Worm (Caenorhabditis elegans) whole organism, mixed stage, embryonic: Measurements from ENCODE around the gene faxc-2.

Experiments
- M03D4.4 ChIP-seq: sonication (generic microtip); optimal IDR thresholded peaks from 2 replicates; lab custom pipeline; 2017; ENCODE audit warnings: mild to moderate bottlenecking, missing genetic modification characterization, missing compliant biosample characterization
- bed-3 ChIP-seq: fragments of 200-800 bp; sonication (Bioruptor generic); optimal IDR thresholded peaks from 3 replicates; lab custom pipeline; 2018; ENCODE audit warnings: mild to moderate bottlenecking, missing genetic modification characterization, moderate library complexity, missing compliant biosample characterization
- blmp-1 ChIP-seq: fragments of 150-350 bp; optimal IDR thresholded peaks from 2 replicates; lab custom pipeline; 2014; ENCODE audit warnings: missing biosample characterization, missing genetic modification characterization
- ceh-39 ChIP-seq: fragments of 150-350 bp; optimal IDR thresholded peaks from 2 replicates; lab custom pipeline; 2014; ENCODE audit warnings: missing biosample characterization, missing genetic modification characterization
- ceh-43 ChIP-seq: fragments of 200-800 bp; sonication (Bioruptor generic); optimal IDR thresholded peaks from 2 replicates; lab custom pipeline; 2018; ENCODE audit warnings: mild to moderate bottlenecking, missing genetic modification characterization, moderate library complexity, missing compliant biosample characterization
- ceh-83 ChIP-seq: fragments of 200-800 bp; sonication (Bioruptor generic); optimal IDR thresholded peaks from 2 replicates; lab custom pipeline; 2018; ENCODE audit warnings: mild to moderate bottlenecking, missing genetic modification characterization, missing compliant biosample characterization
- ces-1 ChIP-seq: fragments of 150-350 bp; optimal IDR thresholded peaks from 2 replicates; lab custom pipeline; 2014; ENCODE audit warnings: missing biosample characterization, missing genetic modification reagents, missing genetic modification characterization
- cnd-1 ChIP-seq: fragments of 200-800 bp; sonication (Bioruptor generic); optimal IDR thresholded peaks from 2 replicates; lab custom pipeline; 2018; ENCODE audit warnings: mild to moderate bottlenecking, missing genetic modification characterization, missing compliant biosample characterization
- drap-1 ChIP-seq: fragments of 200-800 bp; sonication (Bioruptor generic); optimal IDR thresholded peaks from 3 replicates; lab custom pipeline; 2018; ENCODE audit warnings: mild to moderate bottlenecking, missing genetic modification characterization, missing compliant biosample characterization
- elt-1 ChIP-seq: sonication (generic microtip); optimal IDR thresholded peaks from 2 replicates; lab custom pipeline; 2017; ENCODE audit warnings: missing genetic modification characterization, mild to moderate bottlenecking, missing compliant biosample characterization, antibody characterized with exemption, moderate library complexity, borderline replicate concordance; ENCODE audit not compliant: insufficient read depth
- elt-3 ChIP-seq: fragments of 150-350 bp; optimal IDR thresholded peaks from 2 replicates; lab custom pipeline; 2014; ENCODE audit warnings: missing biosample characterization, missing genetic modification characterization
- flh-1 ChIP-seq: fragments of 200-800 bp; sonication (Bioruptor generic); optimal IDR thresholded peaks from 2 replicates; lab custom pipeline; 2018; ENCODE audit warnings: mild to moderate bottlenecking, missing genetic modification characterization, moderate library complexity, missing compliant biosample characterization
- ham-2 ChIP-seq: fragments of 200-800 bp; sonication (Bioruptor generic); optimal IDR thresholded peaks from 2 replicates; lab custom pipeline; 2018; ENCODE audit warnings: mild to moderate bottlenecking, missing genetic modification characterization, missing compliant biosample characterization
- hlh-1 ChIP-seq: fragments of 150-350 bp; optimal IDR thresholded peaks from 2 replicates; lab custom pipeline; 2014; ENCODE audit warnings: missing biosample characterization, missing genetic modification reagents, missing genetic modification characterization
- lin-13 ChIP-seq: fragments of 150-350 bp; optimal IDR thresholded peaks from 2 replicates; lab custom pipeline; 2014; ENCODE audit warnings: missing biosample characterization, missing genetic modification characterization
- lin-32 ChIP-seq: fragments of 200-800 bp; sonication (Bioruptor generic); optimal IDR thresholded peaks from 2 replicates; lab custom pipeline; 2018; ENCODE audit warnings: mild to moderate bottlenecking, missing genetic modification characterization, missing compliant biosample characterization
- lsy-2 ChIP-seq: fragments of 150-350 bp; optimal IDR thresholded peaks from 2 replicates; lab custom pipeline; 2014; ENCODE audit warnings: missing biosample characterization, missing genetic modification characterization
- mab-5 ChIP-seq: fragments of 150-350 bp; optimal IDR thresholded peaks from 2 replicates; lab custom pipeline; 2014; ENCODE audit warnings: missing biosample characterization, missing genetic modification characterization
- mep-1 ChIP-seq: fragments of 150-350 bp; optimal IDR thresholded peaks from 2 replicates; lab custom pipeline; 2017; ENCODE audit warnings: missing biosample characterization, missing genetic modification reagents, missing genetic modification characterization, inconsistent platforms
- mls-2 ChIP-seq: sonication (generic microtip); optimal IDR thresholded peaks from 2 replicates; lab custom pipeline; 2016; ENCODE audit warnings: mild to moderate bottlenecking, missing genetic modification characterization, moderate library complexity, missing compliant biosample characterization
- nhr-12 ChIP-seq: fragments of 150-350 bp; optimal IDR thresholded peaks from 2 replicates; lab custom pipeline; 2014; ENCODE audit warnings: missing biosample characterization, missing genetic modification characterization
- nhr-2 ChIP-seq: fragments of 150-350 bp; optimal IDR thresholded peaks from 2 replicates; lab custom pipeline; 2014; ENCODE audit warnings: missing biosample characterization, missing genetic modification characterization
- nhr-237 ChIP-seq: fragments of 150-350 bp; optimal IDR thresholded peaks from 2 replicates; lab custom pipeline; 2014; ENCODE audit warnings: missing biosample characterization, missing genetic modification characterization
- nhr-28 ChIP-seq: fragments of 150-350 bp; optimal IDR thresholded peaks from 2 replicates; lab custom pipeline; 2014; ENCODE audit warnings: missing biosample characterization, missing genetic modification characterization
- nhr-76 ChIP-seq: sonication (generic microtip); optimal IDR thresholded peaks from 2 replicates; lab custom pipeline; 2017; ENCODE audit warnings: missing biosample characterization, missing genetic modification characterization
- pha-4 ChIP-seq: fragments of 150-350 bp; optimal IDR thresholded peaks from 2 replicates; lab custom pipeline; 2018; ENCODE audit warnings: missing biosample characterization, missing genetic modification reagents, missing genetic modification characterization
- sem-2 ChIP-seq: fragments of 200-800 bp; sonication (Bioruptor generic); optimal IDR thresholded peaks from 2 replicates; lab custom pipeline; 2018; ENCODE audit warnings: mild to moderate bottlenecking, missing genetic modification characterization, missing compliant biosample characterization
- snpc-4 ChIP-seq: fragments of 150-350 bp; optimal IDR thresholded peaks from 2 replicates; lab custom pipeline; 2014; ENCODE audit warnings: missing biosample characterization, missing genetic modification characterization
- sptf-1 ChIP-seq: sonication (generic microtip); optimal IDR thresholded peaks from 2 replicates; lab custom pipeline; 2017; ENCODE audit warnings: mild to moderate bottlenecking, missing genetic modification characterization, moderate library complexity, missing compliant biosample characterization
- tbx-8 ChIP-seq: fragments of 200-800 bp; sonication (Bioruptor generic); optimal IDR thresholded peaks from 2 replicates; lab custom pipeline; 2018; ENCODE audit warnings: mild to moderate bottlenecking, missing genetic modification characterization, moderate library complexity, missing compliant biosample characterization
- unc-120 ChIP-seq: sonication (generic microtip); optimal IDR thresholded peaks from 2 replicates; lab custom pipeline; 2017; ENCODE audit warnings: missing genetic modification characterization, missing compliant biosample characterization; ENCODE audit not compliant: poor library complexity, severe bottlenecking
- unc-39 ChIP-seq: fragments of 150-350 bp; optimal IDR thresholded peaks from 2 replicates; lab custom pipeline; 2014; ENCODE audit warnings: missing biosample characterization, missing genetic modification characterization
- unc-62 ChIP-seq: fragments of 150-350 bp; optimal IDR thresholded peaks from 2 replicates; lab custom pipeline; 2014; ENCODE audit warnings: missing biosample characterization, missing genetic modification reagents, missing genetic modification characterization
- zip-8 ChIP-seq: fragments of 150-350 bp; optimal IDR thresholded peaks from 2 replicates; lab custom pipeline; 2014; ENCODE audit warnings: missing biosample characterization, missing genetic modification characterization
- ztf-11 ChIP-seq: fragments of 150-350 bp; optimal IDR thresholded peaks from 2 replicates; lab custom pipeline; 2014; ENCODE audit warnings: missing biosample characterization, missing genetic modification characterization

Gene faxc-2

ce11 chrII:13333103-13333764 is 24.1 kb downstream of the faxc-2 start:
- TF ChIP-seq ces-1 (GFP tag; lab: Kevin White, UChicago) (peak; percentile 85), mls-2 (no peak), nhr-28 (no peak), lin-32 (no peak), ztf-11 (tag; lab: Kevin White, UChicago) (no peak)

ce11 chrII:13334966-13335698 is 26.0 kb downstream of the faxc-2 start:
- TF ChIP-seq ham-2 (GFP tag; lab: Kevin White, UChicago) = peak; percentile 98
- peak; percentile 37 for TF ChIP-seq sem-2 (GFP tag; lab: Kevin White, UChicago)
- TF ChIP-seq bed-3 = no peak
- peak; percentile 11 for TF ChIP-seq ceh-83 (GFP tag; lab: Kevin White, UChicago)
- TF ChIP-seq zip-8 (tag; lab: Kevin White, UChicago) = no peak
- no peak for TF ChIP-seq flh-1 (GFP tag; lab: Kevin White, UChicago)
- TF ChIP-seq lsy-2 = peak; percentile 61
- peak; percentile 60 for TF ChIP-seq cnd-1 (tag; lab: Kevin White, UChicago)
- peak; percentile 2 for TF ChIP-seq ceh-39 (tag; lab: Kevin White, UChicago)
- TF ChIP-seq M03D4.4 (tag; lab: Kevin White, UChicago) = peak; percentile 75
- no peak for TF ChIP-seq ceh-43 (GFP tag; lab: Kevin White, UChicago)
- TF ChIP-seq ces-1 (GFP tag; lab: Kevin White, UChicago) = peak; percentile 63
- TF ChIP-seq blmp-1 (tag; lab: Kevin White, UChicago) = no peak
- no peak for TF ChIP-seq mab-5 (tag; lab: Kevin White, UChicago)
- peak; percentile 61 for TF ChIP-seq nhr-2 (tag; lab: Kevin White, UChicago)
- TF ChIP-seq pha-4 (tag; lab: Kevin White, UChicago) = peak; percentile 50
- no peak for TF ChIP-seq elt-1 (tag; lab: Kevin White, UChicago)
- TF ChIP-seq snpc-4 = no peak
- TF ChIP-seq sptf-1 (tag; lab: Kevin White, UChicago) = peak; percentile 81
- TF ChIP-seq nhr-12 (tag; lab: Kevin White, UChicago) = no peak
- TF ChIP-seq mls-2 = peak; percentile 69
- peak; percentile 87 for TF ChIP-seq drap-1 (GFP tag; lab: Kevin White, UChicago)
- peak; percentile 66 for TF ChIP-seq mep-1
- peak; percentile 94 for TF ChIP-seq unc-120 (tag; lab: Kevin White, UChicago)
- TF ChIP-seq tbx-8 (GFP tag; lab: Kevin White, UChicago) = no peak
- peak; percentile 92 for TF ChIP-seq ztf-11 (tag; lab: Kevin White, UChicago)
- TF ChIP-seq lin-32 = peak; percentile 63
- peak; percentile 65 for TF ChIP-seq lin-13 (tag; lab: Kevin White, UChicago)
- TF ChIP-seq nhr-28 = no peak
- TF ChIP-seq hlh-1 (tag; lab: Kevin White, UChicago) = peak; percentile 30
- TF ChIP-seq elt-3 (tag; lab: Kevin White, UChicago) = no peak
- peak; percentile 47 for TF ChIP-seq nhr-237 (tag; lab: Kevin White, UChicago)
- peak; percentile 20 for TF ChIP-seq unc-39 (tag; lab: Kevin White, UChicago)
- TF ChIP-seq nhr-76 (tag; lab: Kevin White, UChicago) = no peak
- TF ChIP-seq unc-62 (GFP tag; lab: Kevin White, UChicago) = peak; percentile 56

DNA sequence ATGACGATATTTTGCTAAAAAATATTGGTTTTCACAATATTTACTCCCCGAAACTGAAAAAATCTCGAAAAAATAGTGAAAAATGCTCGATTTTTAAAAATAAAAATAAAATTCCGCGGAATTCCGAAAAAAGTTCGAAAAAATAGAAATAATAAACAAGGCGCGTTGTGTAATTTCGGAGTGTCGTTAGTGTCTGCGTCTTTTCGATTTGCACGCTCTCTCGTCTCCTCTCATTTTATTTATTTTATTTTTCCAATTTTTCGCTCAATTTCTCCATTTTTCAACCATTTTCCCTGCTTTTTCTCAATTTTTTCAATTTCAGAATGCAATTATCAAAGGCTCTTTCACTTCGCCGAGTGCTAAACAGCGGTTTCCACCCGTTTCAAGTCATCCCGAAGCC is 28.9 kb downstream of the faxc-2 start, which contains the start of gene mrpl-20:
Gene mrpl-20 (plus strand): TSS at position 323 of the 400 bp plus-strand sequence.
- peak; percentile 22 for TF ChIP-seq mep-1
- no peak for TF ChIP-seq sptf-1 (tag; lab: Kevin White, UChicago)
- peak; percentile 16 for TF ChIP-seq unc-120 (tag; lab: Kevin White, UChicago)
- TF ChIP-seq nhr-12 (tag; lab: Kevin White, UChicago) = no peak
- peak; percentile 47 for TF ChIP-seq ces-1 (GFP tag; lab: Kevin White, UChicago)
- TF ChIP-seq flh-1 (GFP tag; lab: Kevin White, UChicago) = no peak
- TF ChIP-seq snpc-4 = no peak
- TF ChIP-seq mab-5 (tag; lab: Kevin White, UChicago) = no peak
- TF ChIP-seq ceh-83 (GFP tag; lab: Kevin White, UChicago) = no peak
- TF ChIP-seq ceh-39 (tag; lab: Kevin White, UChicago) = no peak
- TF ChIP-seq bed-3 = no peak
- TF ChIP-seq lsy-2 = no peak
